Worm (Caenorhabditis elegans) whole organism, L2 larva: ENCODE measurements around the gene C49C3.8.

ENCODE experiments used
- ZK546.5 ChIP-seq: sonication (generic microtip); optimal IDR thresholded peaks from 2 replicates; lab custom pipeline; 2017; ENCODE audit warnings: missing biosample characterization, missing genetic modification characterization
- lin-13 ChIP-seq: fragments of 150-350 bp; optimal IDR thresholded peaks from 2 replicates; lab custom pipeline; 2014; ENCODE audit warnings: missing biosample characterization, missing genetic modification reagents, missing genetic modification characterization
- lsy-2 ChIP-seq, 2 experiments: fragments of 150-350 bp in 1 of 2; sonication (generic microtip) in 1 of 2; optimal IDR thresholded peaks; 2 replicates each; lab custom pipeline; 2014 to 2017; ENCODE audit warnings: missing biosample characterization in 2 of 2, missing genetic modification characterization in 2 of 2
- nhr-23 ChIP-seq: fragments of 150-350 bp; optimal IDR thresholded peaks from 2 replicates; lab custom pipeline; 2014; ENCODE audit warnings: missing biosample characterization, missing genetic modification reagents, missing genetic modification characterization
- unc-39 ChIP-seq: fragments of 150-350 bp; optimal IDR thresholded peaks from 2 replicates; lab custom pipeline; 2014; ENCODE audit warnings: missing biosample characterization, missing genetic modification characterization
- ztf-4 ChIP-seq: fragments of 150-350 bp; optimal IDR thresholded peaks from 2 replicates; lab custom pipeline; 2014; ENCODE audit warnings: missing biosample characterization, missing genetic modification characterization

ce11 chrIV:17320445-17320844, 14.6 kb upstream of the C49C3.8 start, which contains the start of gene C49C3.4:
- no peak for TF ChIP-seq ztf-4
- TF ChIP-seq unc-39 (tag; lab: Kevin White, UChicago) = no peak
- no peak for TF ChIP-seq ZK546.5 (tag; lab: Kevin White, UChicago)
- no peak for TF ChIP-seq nhr-23 (tag; lab: Kevin White, UChicago)
- TF ChIP-seq lsy-2 (tag; optimal IDR thresholded peaks at IDR 0.05; lab: Kevin White, UChicago) = no peak
- no peak for TF ChIP-seq lin-13 (GFP tag; lab: Kevin White, UChicago)
